Worm (Caenorhabditis elegans): ENCODE data around the gene mex-5.
A peak's percentile ranks its signal among the peaks of the same experiment; 100 is the strongest.

mex-5 gene

DNA sequence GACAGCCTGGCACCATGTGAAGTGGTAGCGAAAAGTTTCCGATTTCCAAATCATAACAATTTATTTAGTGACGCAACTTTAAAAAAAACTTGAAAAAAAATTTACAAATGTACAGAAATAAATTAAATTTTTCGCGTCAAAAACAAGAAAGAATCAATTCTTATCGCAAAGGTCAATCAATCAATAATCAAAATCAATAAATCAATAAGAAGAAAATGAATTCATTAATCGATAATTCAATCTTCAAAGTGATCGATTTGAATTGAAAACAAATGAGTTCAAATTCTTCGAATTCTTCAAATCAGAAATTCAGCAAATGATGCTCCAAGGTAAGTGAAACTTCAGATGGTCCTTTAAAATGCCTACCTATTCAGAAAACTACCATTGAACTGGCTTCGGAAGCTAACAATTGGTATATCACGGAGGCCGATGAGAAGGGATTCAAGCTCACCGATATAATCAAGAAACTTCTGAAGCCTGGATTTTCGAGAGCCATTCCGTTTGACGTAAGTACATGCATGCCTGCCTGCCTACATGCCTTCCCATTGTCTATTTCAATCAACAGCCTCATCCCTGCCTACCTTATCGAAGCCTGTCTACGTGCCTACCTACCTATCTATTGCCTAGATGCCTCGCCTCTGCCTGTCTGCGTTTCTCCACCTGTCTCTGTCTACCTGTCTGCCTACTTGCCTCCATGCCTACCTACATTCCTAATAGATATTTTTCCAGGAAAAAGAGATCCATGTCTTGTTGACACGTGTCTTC is 33.5 kb upstream of the mex-5 start:
- TF ChIP-seq mcd-1 (GFP tag; IDR thresholded peaks at IDR 0.05): no peak
- TF ChIP-seq dox-1 (GFP tag; IDR thresholded peaks at IDR 0.05): 0 out of 2 replicates have a peak, but pooled peaks have one; percentile 8
- TF ChIP-seq cebp-2 (GFP tag; IDR thresholded peaks at IDR 0.05): peak; percentile 49; the same call in 1 of the 2 replicates

DNA sequence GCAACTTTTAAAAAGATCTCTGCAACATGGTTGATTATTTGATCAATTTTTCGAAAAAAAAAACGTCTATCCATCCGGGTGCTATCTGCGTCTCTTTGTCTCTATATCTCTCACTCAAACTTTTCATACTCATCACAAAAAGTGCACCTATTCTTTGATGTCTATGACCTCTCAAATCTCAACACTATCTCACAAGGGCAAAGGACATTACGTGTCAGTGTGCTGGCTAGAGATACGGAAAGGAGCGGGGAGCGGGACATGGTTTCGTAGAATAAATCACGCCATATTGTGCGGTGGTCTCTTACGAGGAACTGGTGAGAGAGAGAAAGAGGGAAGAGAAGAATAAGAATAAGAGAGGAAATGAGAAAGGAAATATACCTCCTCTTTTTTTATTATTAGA is 31.1 kb upstream of the mex-5 start:
- 0 out of 2 replicates have a peak, but pooled peaks have one; percentile 53 for TF ChIP-seq K11D2.4 (GFP tag; IDR thresholded peaks at IDR 0.05)
- TF ChIP-seq sea-2 (GFP tag; IDR thresholded peaks at IDR 0.05): no peak
- no peak for TF ChIP-seq K12H6.12 (tag; optimal IDR thresholded peaks at IDR 0.05)
- TF ChIP-seq ztf-18 (tag; optimal IDR thresholded peaks at IDR 0.05): peak; percentile 15
- TF ChIP-seq lag-1 (GFP tag; IDR thresholded peaks at IDR 0.05): no peak
- no peak for TF ChIP-seq ceh-40 (GFP tag; IDR thresholded peaks at IDR 0.05)
- TF ChIP-seq ztf-3 (GFP tag; optimal IDR thresholded peaks at IDR 0.05): no peak
- TF ChIP-seq cebp-1 (GFP tag; IDR thresholded peaks at IDR 0.05): no peak
- peak; percentile 71 for TF ChIP-seq cebp-1 (tag; optimal IDR thresholded peaks at IDR 0.05)
- no peak for TF ChIP-seq F37B4.10 (GFP tag; IDR thresholded peaks at IDR 0.05)
- no peak for TF ChIP-seq lsl-1 (GFP tag; optimal IDR thresholded peaks at IDR 0.05)
- TF ChIP-seq attf-5 (GFP tag; optimal IDR thresholded peaks at IDR 0.05): peak; percentile 77
- peak; percentile 21 for TF ChIP-seq ceh-27 (GFP tag; optimal IDR thresholded peaks at IDR 0.05)
- peak; percentile 58 for TF ChIP-seq madf-10 (tag; optimal IDR thresholded peaks at IDR 0.05)
- TF ChIP-seq lin-40 (tag; optimal IDR thresholded peaks at IDR 0.05): peak; percentile 81
- no peak for TF ChIP-seq snpc-1.1 (tag; optimal IDR thresholded peaks at IDR 0.05; ENCODE audit: insufficient read depth)
- peak; percentile 26 for TF ChIP-seq snpc-3.4 (tag; optimal IDR thresholded peaks at IDR 0.05)
- no peak for TF ChIP-seq lir-1 (GFP tag; conservative IDR thresholded peaks at IDR 0.05)
- peak; percentile 51 for TF ChIP-seq ztf-26 (tag; optimal IDR thresholded peaks at IDR 0.05)
- no peak for TF ChIP-seq snpc-1.3 (tag; optimal IDR thresholded peaks at IDR 0.05; ENCODE audit: insufficient read depth)
- TF ChIP-seq dpl-1 (GFP tag; optimal IDR thresholded peaks at IDR 0.05): no peak
- TF ChIP-seq hmg-1.2 (GFP tag; IDR thresholded peaks at IDR 0.05): peak; percentile 81
- no peak for TF ChIP-seq hrde-1 (tag; optimal IDR thresholded peaks at IDR 0.05; ENCODE audit: borderline replicate concordance)
- peak; percentile 24 for TF ChIP-seq gei-17 (GFP tag; optimal IDR thresholded peaks at IDR 0.05)
- no peak for TF ChIP-seq ekl-4 (GFP tag; IDR thresholded peaks at IDR 0.05)
- no peak for TF ChIP-seq bed-2 (GFP tag; IDR thresholded peaks at IDR 0.05)
- no peak for TF ChIP-seq xnd-1 (tag; optimal IDR thresholded peaks at IDR 0.05)
- no peak for TF ChIP-seq sptf-2 (GFP tag; optimal IDR thresholded peaks at IDR 0.05)
- TF ChIP-seq F57C9.4 (tag; optimal IDR thresholded peaks at IDR 0.05): no peak
- peak; percentile 72 for TF ChIP-seq chd-7 (tag; optimal IDR thresholded peaks at IDR 0.05)
- TF ChIP-seq mcd-1 (GFP tag; IDR thresholded peaks at IDR 0.05): peak; percentile 57; the same call in 1 of the 2 replicates
- TF ChIP-seq nfyb-1 (GFP tag; IDR thresholded peaks at IDR 0.05): peak; percentile 79
- TF ChIP-seq nfya-1 (tag; optimal IDR thresholded peaks at IDR 0.05; ENCODE audit: borderline replicate concordance, insufficient read depth): no peak
- TF ChIP-seq mel-28 (tag; optimal IDR thresholded peaks at IDR 0.05; ENCODE audit: borderline replicate concordance): no peak
- TF ChIP-seq ZK185.1 (tag; optimal IDR thresholded peaks at IDR 0.05; ENCODE audit: poor library complexity, severe bottlenecking): peak; percentile 29
- no peak for TF ChIP-seq ztf-6 (GFP tag; IDR thresholded peaks at IDR 0.05)
- TF ChIP-seq egl-44 (GFP tag; IDR thresholded peaks at IDR 0.05): 0 out of 2 replicates have a peak, but pooled peaks have one; percentile 47
- TF ChIP-seq ceh-58 (GFP tag; IDR thresholded peaks at IDR 0.05): no peak
- no peak for TF ChIP-seq D2030.7 (GFP tag; IDR thresholded peaks at IDR 0.05)
- TF ChIP-seq nhr-179 (tag; optimal IDR thresholded peaks at IDR 0.05): no peak
- TF ChIP-seq mes-4 (tag; optimal IDR thresholded peaks at IDR 0.05): no peak
- peak; percentile 54 for TF ChIP-seq C06A6.2 (GFP tag; conservative IDR thresholded peaks at IDR 0.05)
- TF ChIP-seq attf-6 (GFP tag; IDR thresholded peaks at IDR 0.05): no peak
